Worm (Caenorhabditis elegans) whole organism, mixed stage, embryonic: ENCODE data around the gene brap-2.

Experiments
- M03D4.4 ChIP-seq: sonication (generic microtip); optimal IDR thresholded peaks from 2 replicates; lab custom pipeline; 2017; ENCODE audit warnings: mild to moderate bottlenecking, missing genetic modification characterization, missing compliant biosample characterization
- blmp-1 ChIP-seq: fragments of 150-350 bp; optimal IDR thresholded peaks from 2 replicates; lab custom pipeline; 2014; ENCODE audit warnings: missing biosample characterization, missing genetic modification characterization
- ceh-39 ChIP-seq: fragments of 150-350 bp; optimal IDR thresholded peaks from 2 replicates; lab custom pipeline; 2014; ENCODE audit warnings: missing biosample characterization, missing genetic modification characterization
- ceh-43 ChIP-seq: fragments of 200-800 bp; sonication (Bioruptor generic); optimal IDR thresholded peaks from 2 replicates; lab custom pipeline; 2018; ENCODE audit warnings: mild to moderate bottlenecking, missing genetic modification characterization, moderate library complexity, missing compliant biosample characterization
- ceh-83 ChIP-seq: fragments of 200-800 bp; sonication (Bioruptor generic); optimal IDR thresholded peaks from 2 replicates; lab custom pipeline; 2018; ENCODE audit warnings: mild to moderate bottlenecking, missing genetic modification characterization, missing compliant biosample characterization
- ces-1 ChIP-seq: fragments of 150-350 bp; optimal IDR thresholded peaks from 2 replicates; lab custom pipeline; 2014; ENCODE audit warnings: missing biosample characterization, missing genetic modification reagents, missing genetic modification characterization
- cnd-1 ChIP-seq: fragments of 200-800 bp; sonication (Bioruptor generic); optimal IDR thresholded peaks from 2 replicates; lab custom pipeline; 2018; ENCODE audit warnings: mild to moderate bottlenecking, missing genetic modification characterization, missing compliant biosample characterization
- drap-1 ChIP-seq: fragments of 200-800 bp; sonication (Bioruptor generic); optimal IDR thresholded peaks from 3 replicates; lab custom pipeline; 2018; ENCODE audit warnings: mild to moderate bottlenecking, missing genetic modification characterization, missing compliant biosample characterization
- elt-1 ChIP-seq: sonication (generic microtip); optimal IDR thresholded peaks from 2 replicates; lab custom pipeline; 2017; ENCODE audit warnings: missing genetic modification characterization, mild to moderate bottlenecking, missing compliant biosample characterization, antibody characterized with exemption, moderate library complexity, borderline replicate concordance; ENCODE audit not compliant: insufficient read depth
- elt-3 ChIP-seq: fragments of 150-350 bp; optimal IDR thresholded peaks from 2 replicates; lab custom pipeline; 2014; ENCODE audit warnings: missing biosample characterization, missing genetic modification characterization
- flh-1 ChIP-seq: fragments of 200-800 bp; sonication (Bioruptor generic); optimal IDR thresholded peaks from 2 replicates; lab custom pipeline; 2018; ENCODE audit warnings: mild to moderate bottlenecking, missing genetic modification characterization, moderate library complexity, missing compliant biosample characterization
- ham-2 ChIP-seq: fragments of 200-800 bp; sonication (Bioruptor generic); optimal IDR thresholded peaks from 2 replicates; lab custom pipeline; 2018; ENCODE audit warnings: mild to moderate bottlenecking, missing genetic modification characterization, missing compliant biosample characterization
- hlh-1 ChIP-seq: fragments of 150-350 bp; optimal IDR thresholded peaks from 2 replicates; lab custom pipeline; 2014; ENCODE audit warnings: missing biosample characterization, missing genetic modification reagents, missing genetic modification characterization
- lin-13 ChIP-seq: fragments of 150-350 bp; optimal IDR thresholded peaks from 2 replicates; lab custom pipeline; 2014; ENCODE audit warnings: missing biosample characterization, missing genetic modification characterization
- lin-32 ChIP-seq: fragments of 200-800 bp; sonication (Bioruptor generic); optimal IDR thresholded peaks from 2 replicates; lab custom pipeline; 2018; ENCODE audit warnings: mild to moderate bottlenecking, missing genetic modification characterization, missing compliant biosample characterization
- lsy-2 ChIP-seq: fragments of 150-350 bp; optimal IDR thresholded peaks from 2 replicates; lab custom pipeline; 2014; ENCODE audit warnings: missing biosample characterization, missing genetic modification characterization
- mab-5 ChIP-seq: fragments of 150-350 bp; optimal IDR thresholded peaks from 2 replicates; lab custom pipeline; 2014; ENCODE audit warnings: missing biosample characterization, missing genetic modification characterization
- mep-1 ChIP-seq: fragments of 150-350 bp; optimal IDR thresholded peaks from 2 replicates; lab custom pipeline; 2017; ENCODE audit warnings: missing biosample characterization, missing genetic modification reagents, missing genetic modification characterization, inconsistent platforms
- mls-2 ChIP-seq: sonication (generic microtip); optimal IDR thresholded peaks from 2 replicates; lab custom pipeline; 2016; ENCODE audit warnings: mild to moderate bottlenecking, missing genetic modification characterization, moderate library complexity, missing compliant biosample characterization
- nhr-12 ChIP-seq: fragments of 150-350 bp; optimal IDR thresholded peaks from 2 replicates; lab custom pipeline; 2014; ENCODE audit warnings: missing biosample characterization, missing genetic modification characterization
- nhr-2 ChIP-seq: fragments of 150-350 bp; optimal IDR thresholded peaks from 2 replicates; lab custom pipeline; 2014; ENCODE audit warnings: missing biosample characterization, missing genetic modification characterization
- nhr-237 ChIP-seq: fragments of 150-350 bp; optimal IDR thresholded peaks from 2 replicates; lab custom pipeline; 2014; ENCODE audit warnings: missing biosample characterization, missing genetic modification characterization
- nhr-28 ChIP-seq: fragments of 150-350 bp; optimal IDR thresholded peaks from 2 replicates; lab custom pipeline; 2014; ENCODE audit warnings: missing biosample characterization, missing genetic modification characterization
- nhr-76 ChIP-seq: sonication (generic microtip); optimal IDR thresholded peaks from 2 replicates; lab custom pipeline; 2017; ENCODE audit warnings: missing biosample characterization, missing genetic modification characterization
- pha-4 ChIP-seq: fragments of 150-350 bp; optimal IDR thresholded peaks from 2 replicates; lab custom pipeline; 2018; ENCODE audit warnings: missing biosample characterization, missing genetic modification reagents, missing genetic modification characterization
- sem-2 ChIP-seq: fragments of 200-800 bp; sonication (Bioruptor generic); optimal IDR thresholded peaks from 2 replicates; lab custom pipeline; 2018; ENCODE audit warnings: mild to moderate bottlenecking, missing genetic modification characterization, missing compliant biosample characterization
- snpc-4 ChIP-seq: fragments of 150-350 bp; optimal IDR thresholded peaks from 2 replicates; lab custom pipeline; 2014; ENCODE audit warnings: missing biosample characterization, missing genetic modification characterization
- sptf-1 ChIP-seq: sonication (generic microtip); optimal IDR thresholded peaks from 2 replicates; lab custom pipeline; 2017; ENCODE audit warnings: mild to moderate bottlenecking, missing genetic modification characterization, moderate library complexity, missing compliant biosample characterization
- tbx-8 ChIP-seq: fragments of 200-800 bp; sonication (Bioruptor generic); optimal IDR thresholded peaks from 2 replicates; lab custom pipeline; 2018; ENCODE audit warnings: mild to moderate bottlenecking, missing genetic modification characterization, moderate library complexity, missing compliant biosample characterization
- unc-120 ChIP-seq: sonication (generic microtip); optimal IDR thresholded peaks from 2 replicates; lab custom pipeline; 2017; ENCODE audit warnings: missing genetic modification characterization, missing compliant biosample characterization; ENCODE audit not compliant: poor library complexity, severe bottlenecking
- unc-39 ChIP-seq: fragments of 150-350 bp; optimal IDR thresholded peaks from 2 replicates; lab custom pipeline; 2014; ENCODE audit warnings: missing biosample characterization, missing genetic modification characterization
- unc-62 ChIP-seq: fragments of 150-350 bp; optimal IDR thresholded peaks from 2 replicates; lab custom pipeline; 2014; ENCODE audit warnings: missing biosample characterization, missing genetic modification reagents, missing genetic modification characterization
- zip-8 ChIP-seq: fragments of 150-350 bp; optimal IDR thresholded peaks from 2 replicates; lab custom pipeline; 2014; ENCODE audit warnings: missing biosample characterization, missing genetic modification characterization
- ztf-11 ChIP-seq: fragments of 150-350 bp; optimal IDR thresholded peaks from 2 replicates; lab custom pipeline; 2014; ENCODE audit warnings: missing biosample characterization, missing genetic modification characterization

The brap-2 gene

ce11 chrII:5370641-5371040, 22.3 kb downstream of the brap-2 start, which contains the start of gene F09E5.12:
Gene F09E5.12, minus strand, starts transcription at chrII:5370741.
- no peak for TF ChIP-seq unc-62 (GFP tag; lab: Kevin White, UChicago)
- TF ChIP-seq tbx-8 (GFP tag; lab: Kevin White, UChicago) = no peak
- no peak for TF ChIP-seq lsy-2 (tag; lab: Kevin White, UChicago)
- TF ChIP-seq pha-4 (tag; lab: Kevin White, UChicago) = no peak
- no peak for TF ChIP-seq ceh-43 (GFP tag; lab: Kevin White, UChicago)
- TF ChIP-seq ces-1 (GFP tag; lab: Kevin White, UChicago) = no peak
- TF ChIP-seq hlh-1 (tag; lab: Kevin White, UChicago) = no peak
- TF ChIP-seq ceh-39 = no peak
- TF ChIP-seq M03D4.4 (tag; lab: Kevin White, UChicago) = no peak
- TF ChIP-seq blmp-1 (tag; lab: Kevin White, UChicago) = no peak
- no peak for TF ChIP-seq elt-3 (tag; lab: Kevin White, UChicago)
- TF ChIP-seq unc-39 (tag; lab: Kevin White, UChicago) = no peak
- no peak for TF ChIP-seq mep-1
- TF ChIP-seq nhr-12 = no peak
- TF ChIP-seq ceh-83 (GFP tag; lab: Kevin White, UChicago) = no peak
- no peak for TF ChIP-seq nhr-28 (tag; lab: Kevin White, UChicago)
- no peak for TF ChIP-seq nhr-2 (tag; lab: Kevin White, UChicago)
- no peak for TF ChIP-seq mls-2 (tag; lab: Kevin White, UChicago)

ce11 chrII:5365645-5366044, 27.3 kb downstream of the brap-2 start, which contains the start of gene F09E5.16:
Gene F09E5.16, minus strand, starts transcription at chrII:5365745.
- TF ChIP-seq ces-1 (GFP tag; lab: Kevin White, UChicago) (peak; percentile 21), ceh-43 (GFP tag; lab: Kevin White, UChicago) (no peak), snpc-4 (tag; lab: Kevin White, UChicago) (no peak), ceh-83 (GFP tag; lab: Kevin White, UChicago) (no peak), sptf-1 (no peak)
- TF ChIP-seq, all 35 proteins: peak for 1

ce11 chrII:5364516-5364915, 28.5 kb downstream of the brap-2 start:
- TF ChIP-seq mls-2 (tag; lab: Kevin White, UChicago) (no peak), mep-1 (no peak), snpc-4 (tag; lab: Kevin White, UChicago) (no peak), blmp-1 (tag; lab: Kevin White, UChicago) (no peak), nhr-76 (no peak)

ce11 chrII:5359252-5359651, 33.7 kb downstream of the brap-2 start, which contains the start of gene sec-6:
Gene sec-6, plus strand, starts transcription at chrII:5359552.
- no peak for TF ChIP-seq ceh-83 (GFP tag; lab: Kevin White, UChicago)

ce11 chrII:5358137-5358745, 34.7 kb downstream of the brap-2 start, which contains the start of the genes F09E5.11 and bmy-1:
Gene F09E5.11, minus strand, starts transcription at chrII:5358187.
Gene bmy-1, plus strand, starts transcription at chrII:5358695.
- TF ChIP-seq unc-39 (tag; lab: Kevin White, UChicago) (no peak), tbx-8 (GFP tag; lab: Kevin White, UChicago) (no peak), nhr-28 (tag; lab: Kevin White, UChicago) (no peak), ham-2 (GFP tag; lab: Kevin White, UChicago) (peak; percentile 1), hlh-1 (tag; lab: Kevin White, UChicago) (peak; percentile 4), ceh-83 (GFP tag; lab: Kevin White, UChicago) (peak; percentile 43), nhr-12 (no peak), lin-13 (tag; lab: Kevin White, UChicago) (peak; percentile 46), pha-4 (tag; lab: Kevin White, UChicago) (peak; percentile 5), mab-5 (tag; lab: Kevin White, UChicago) (no peak), blmp-1 (tag; lab: Kevin White, UChicago) (no peak), M03D4.4 (tag; lab: Kevin White, UChicago) (peak; percentile 3), snpc-4 (tag; lab: Kevin White, UChicago) (no peak), unc-120 (peak; percentile 2), elt-3 (tag; lab: Kevin White, UChicago) (no peak), nhr-76 (no peak), ces-1 (GFP tag; lab: Kevin White, UChicago) (peak; percentile 48), lin-32 (GFP tag; lab: Kevin White, UChicago) (no peak), lsy-2 (tag; lab: Kevin White, UChicago) (peak; percentile 52), sptf-1 (peak; percentile 79), flh-1 (GFP tag; lab: Kevin White, UChicago) (no peak), cnd-1 (tag; lab: Kevin White, UChicago) (peak; percentile 60), mls-2 (tag; lab: Kevin White, UChicago) (peak; percentile 56), ztf-11 (tag; lab: Kevin White, UChicago) (peak; percentile 2), unc-62 (GFP tag; lab: Kevin White, UChicago) (no peak), ceh-39 (no peak), elt-1 (no peak), ceh-43 (GFP tag; lab: Kevin White, UChicago) (peak; percentile 4), mep-1 (peak; percentile 67), nhr-2 (tag; lab: Kevin White, UChicago) (no peak), sem-2 (no peak), drap-1 (GFP tag; lab: Kevin White, UChicago) (peak; percentile 57), nhr-237 (tag; lab: Kevin White, UChicago) (peak; percentile 31), zip-8 (tag; lab: Kevin White, UChicago) (no peak)
